Worm (Caenorhabditis elegans): ENCODE measurements around the gene Y113G7B.15.

Y113G7B.15 gene

DNA sequence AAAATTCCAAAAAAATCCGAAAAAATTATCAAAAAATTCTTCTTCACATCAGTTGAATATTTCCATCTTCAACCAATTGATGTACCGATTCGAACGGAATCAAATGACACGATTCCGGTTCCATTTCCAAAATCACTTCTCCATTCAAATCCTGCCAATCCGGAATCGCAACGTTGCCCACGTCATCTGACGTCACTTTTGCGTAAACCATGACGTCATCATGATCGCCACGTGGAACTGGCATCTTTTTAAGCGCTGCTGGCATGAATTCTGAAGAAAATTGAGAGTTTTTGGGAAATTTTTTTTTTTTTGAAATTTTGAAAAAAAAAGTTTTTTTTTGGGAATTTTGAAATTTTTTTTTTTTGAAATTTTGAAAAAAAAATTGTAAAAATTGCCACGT lies 1.6 kb upstream of the Y113G7B.15 start:
- TF ChIP-seq npax-4 (tag; optimal IDR thresholded peaks at IDR 0.05) = no peak
- no peak for TF ChIP-seq pros-1 (tag; optimal IDR thresholded peaks at IDR 0.05)
- TF ChIP-seq ceh-45 (GFP tag; IDR thresholded peaks at IDR 0.05) = no peak
- TF ChIP-seq ceh-30 (tag; optimal IDR thresholded peaks at IDR 0.05) = no peak
- TF ChIP-seq hlh-8 (tag; optimal IDR thresholded peaks at IDR 0.05) = no peak
- TF ChIP-seq nhr-11 (tag; optimal IDR thresholded peaks at IDR 0.05) = no peak
- TF ChIP-seq dmd-4 (tag; optimal IDR thresholded peaks at IDR 0.05; ENCODE audit: borderline replicate concordance) = no peak
- no peak for TF ChIP-seq sdc-2 (tag; optimal IDR thresholded peaks at IDR 0.05)
- no peak for TF ChIP-seq dve-1 (tag; optimal IDR thresholded peaks at IDR 0.05)
- no peak for TF ChIP-seq elt-2 (tag; optimal IDR thresholded peaks at IDR 0.05)
- no peak for TF ChIP-seq unc-86 (tag; optimal IDR thresholded peaks at IDR 0.05)
- TF ChIP-seq C08G9.2 (tag; optimal IDR thresholded peaks at IDR 0.05) = no peak
- TF ChIP-seq T23F11.4 (GFP tag; optimal IDR thresholded peaks at IDR 0.05) = no peak
- TF ChIP-seq ttx-3 (tag; optimal IDR thresholded peaks at IDR 0.05) = no peak
- no peak for TF ChIP-seq rnt-1 (tag; optimal IDR thresholded peaks at IDR 0.05)
- TF ChIP-seq ceh-24 (tag; optimal IDR thresholded peaks at IDR 0.05) = no peak
- TF ChIP-seq hlh-6 (tag; optimal IDR thresholded peaks at IDR 0.05) = no peak

DNA sequence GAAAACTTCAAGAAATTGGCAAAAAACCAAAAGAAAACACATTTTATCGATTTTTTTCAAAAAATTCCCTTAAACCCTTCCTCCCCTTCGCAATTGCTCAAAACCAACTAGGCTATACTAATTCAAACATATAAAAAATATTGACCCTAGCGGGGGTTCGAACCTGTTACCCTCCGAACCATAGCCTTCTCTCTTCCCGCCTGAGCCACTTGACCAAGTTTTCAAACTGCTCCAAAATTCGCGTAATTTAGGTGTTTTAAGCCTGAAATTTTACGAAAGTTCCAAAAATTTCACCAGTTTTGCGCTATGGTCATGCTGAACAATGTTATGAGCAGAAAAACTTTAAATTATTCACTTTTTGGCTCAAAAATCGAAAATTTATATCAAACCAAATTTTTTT lies 796 bp upstream of the Y113G7B.15 start:
- no peak for TF ChIP-seq ceh-18 (tag; optimal IDR thresholded peaks at IDR 0.05)
- no peak for TF ChIP-seq dmd-4 (tag; optimal IDR thresholded peaks at IDR 0.05; ENCODE audit: borderline replicate concordance)
- TF ChIP-seq K02D7.2 (tag; optimal IDR thresholded peaks at IDR 0.05) = no peak
- TF ChIP-seq ceh-45 (GFP tag; IDR thresholded peaks at IDR 0.05) = no peak
- no peak for TF ChIP-seq ztf-16 (tag; optimal IDR thresholded peaks at IDR 0.05)
- no peak for TF ChIP-seq ceh-30 (tag; optimal IDR thresholded peaks at IDR 0.05)
- no peak for TF ChIP-seq eyg-1 (tag; optimal IDR thresholded peaks at IDR 0.05)
- no peak for TF ChIP-seq C08G9.2 (tag; optimal IDR thresholded peaks at IDR 0.05)
- TF ChIP-seq elt-2 (tag; optimal IDR thresholded peaks at IDR 0.05) = no peak
- no peak for TF ChIP-seq pqm-1 (tag; optimal IDR thresholded peaks at IDR 0.05)
- no peak for TF ChIP-seq C38D4.7 (GFP tag; optimal IDR thresholded peaks at IDR 0.05)
- no peak for TF ChIP-seq nhr-11 (tag; optimal IDR thresholded peaks at IDR 0.05)
- no peak for TF ChIP-seq hlh-8 (tag; optimal IDR thresholded peaks at IDR 0.05)
- TF ChIP-seq npax-4 (tag; optimal IDR thresholded peaks at IDR 0.05) = no peak
- no peak for TF ChIP-seq ama-1 (optimal IDR thresholded peaks at IDR 0.05)
- TF ChIP-seq hlh-13 (GFP tag; optimal IDR thresholded peaks at IDR 0.05) = no peak
- no peak for TF ChIP-seq sox-2 (GFP tag; IDR thresholded peaks at IDR 0.05)
- no peak for TF ChIP-seq madf-2 (tag; optimal IDR thresholded peaks at IDR 0.05)

DNA sequence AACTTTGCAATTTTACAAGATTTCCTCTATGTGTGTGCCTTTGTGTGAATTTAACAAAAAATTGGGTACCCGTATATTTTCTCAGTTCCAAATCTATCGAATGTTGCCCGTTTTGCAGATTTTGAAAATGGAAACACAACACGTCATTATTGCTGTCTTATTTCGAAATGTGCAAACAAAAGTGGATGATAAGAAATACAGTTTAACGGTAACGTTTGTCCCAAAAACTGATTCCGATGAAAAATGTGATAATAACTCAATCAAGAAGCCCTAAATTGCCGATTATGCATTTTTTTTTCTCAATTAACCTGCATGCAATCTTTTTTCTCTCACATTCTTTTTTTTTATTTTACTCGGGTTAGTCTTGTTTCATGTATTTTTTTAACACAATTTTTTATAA lies 8.3 kb downstream of the Y113G7B.15 start:
- TF ChIP-seq syd-9 (tag; optimal IDR thresholded peaks at IDR 0.05) = no peak
- no peak for TF ChIP-seq pros-1 (tag; optimal IDR thresholded peaks at IDR 0.05)
- no peak for TF ChIP-seq fax-1 (tag; optimal IDR thresholded peaks at IDR 0.05)
- no peak for TF ChIP-seq C38D4.7 (GFP tag; optimal IDR thresholded peaks at IDR 0.05)
- TF ChIP-seq mec-3 (tag; optimal IDR thresholded peaks at IDR 0.05; ENCODE audit: borderline replicate concordance) = no peak
- TF ChIP-seq ceh-9 (tag; optimal IDR thresholded peaks at IDR 0.05) = no peak
- no peak for TF ChIP-seq eyg-1 (tag; optimal IDR thresholded peaks at IDR 0.05)
- no peak for TF ChIP-seq ceh-6 (GFP tag; optimal IDR thresholded peaks at IDR 0.05)
- no peak for TF ChIP-seq che-1 (tag; optimal IDR thresholded peaks at IDR 0.05)
- no peak for TF ChIP-seq hlh-13 (GFP tag; optimal IDR thresholded peaks at IDR 0.05)
- no peak for TF ChIP-seq sox-4 (tag; optimal IDR thresholded peaks at IDR 0.05)
- no peak for TF ChIP-seq nhr-232 (tag; optimal IDR thresholded peaks at IDR 0.05)
- TF ChIP-seq dmd-4 (tag; optimal IDR thresholded peaks at IDR 0.05; ENCODE audit: borderline replicate concordance) = no peak

DNA sequence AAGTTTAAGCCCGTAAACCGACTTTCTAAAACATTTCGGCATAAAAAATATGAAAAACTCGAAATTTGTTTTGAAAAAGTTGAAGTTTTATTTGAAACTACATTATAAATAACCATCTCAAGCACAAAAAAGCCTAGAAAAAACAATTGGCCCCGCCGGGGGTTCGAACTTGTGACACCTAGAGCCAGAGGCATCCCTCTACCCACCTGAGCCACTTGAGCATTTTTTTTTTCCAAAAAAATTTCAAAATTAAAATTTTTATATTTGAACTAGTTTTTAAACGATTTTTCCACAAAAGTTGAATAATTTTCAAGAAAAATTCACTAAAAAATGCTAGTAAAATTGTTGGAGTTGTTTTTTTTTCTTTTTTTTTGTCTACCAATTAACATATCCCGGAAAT lies 9.9 kb downstream of the Y113G7B.15 start:
- no peak for TF ChIP-seq ztf-16 (tag; optimal IDR thresholded peaks at IDR 0.05)
- TF ChIP-seq pros-1 (tag; optimal IDR thresholded peaks at IDR 0.05) = no peak
- no peak for TF ChIP-seq odd-2 (tag; optimal IDR thresholded peaks at IDR 0.05)

All from whole organism, late embryonic.